Worm (Caenorhabditis elegans): ENCODE measurements around the gene smoc-1.

Gene smoc-1

DNA sequence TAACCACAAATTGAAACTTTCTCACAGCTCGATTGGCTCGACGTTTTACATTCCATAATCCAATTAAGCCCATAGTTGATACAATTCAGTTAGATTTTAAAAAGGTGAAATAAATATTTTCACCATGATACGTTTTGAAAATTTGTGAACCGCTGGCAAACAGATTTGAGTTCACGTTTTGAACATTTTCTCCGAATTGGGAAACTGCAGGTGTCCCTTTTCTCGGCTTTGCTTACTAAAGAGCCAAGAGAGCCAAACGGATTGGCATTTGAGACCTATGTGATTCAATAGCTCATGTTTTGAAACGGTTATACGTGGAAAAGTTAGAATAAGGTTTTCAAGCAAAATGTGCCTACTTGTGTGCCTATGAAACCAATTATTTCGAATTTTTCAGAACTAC, 20.6 kb upstream of the smoc-1 start, which contains the start of gene spe-42:
Gene spe-42, minus strand, starts transcription at position 101 of the 400 bp plus-strand sequence.
- TF ChIP-seq C17E4.6 (GFP tag; IDR thresholded peaks at IDR 0.05) (no peak), hsf-1 (GFP tag; IDR thresholded peaks at IDR 0.05) (no peak), tbp1 (GFP tag; optimal IDR thresholded peaks at IDR 0.05) (no peak), chd-7 (tag; optimal IDR thresholded peaks at IDR 0.05) (no peak), mxl-1 (tag; optimal IDR thresholded peaks at IDR 0.05) (no peak), tlf-1 (GFP tag; optimal IDR thresholded peaks at IDR 0.05) (no peak), snpc-3.4 (tag; optimal IDR thresholded peaks at IDR 0.05) (no peak), tbx-9 (tag; optimal IDR thresholded peaks at IDR 0.05; ENCODE audit: borderline replicate concordance) (no peak), lir-1 (GFP tag; conservative IDR thresholded peaks at IDR 0.05) (no peak), K11D2.4 (GFP tag; IDR thresholded peaks at IDR 0.05) (no peak), B0261.1 (tag; optimal IDR thresholded peaks at IDR 0.05) (no peak), Y79H2A.3 (GFP tag; conservative IDR thresholded peaks at IDR 0.05) (no peak), ZK185.1 (tag; optimal IDR thresholded peaks at IDR 0.05; ENCODE audit: poor library complexity, severe bottlenecking) (no peak), F22D6.2 (tag; optimal IDR thresholded peaks at IDR 0.05) (no peak), F57C9.4 (tag; optimal IDR thresholded peaks at IDR 0.05) (no peak), F33H1.4 (GFP tag; IDR thresholded peaks at IDR 0.05) (no peak), F52B5.7 (tag; optimal IDR thresholded peaks at IDR 0.05) (no peak), T07F8.4 (tag; optimal IDR thresholded peaks at IDR 0.05) (no peak), lsy-27 (tag; optimal IDR thresholded peaks at IDR 0.05; ENCODE audit: borderline replicate concordance, insufficient read depth) (no peak)

DNA sequence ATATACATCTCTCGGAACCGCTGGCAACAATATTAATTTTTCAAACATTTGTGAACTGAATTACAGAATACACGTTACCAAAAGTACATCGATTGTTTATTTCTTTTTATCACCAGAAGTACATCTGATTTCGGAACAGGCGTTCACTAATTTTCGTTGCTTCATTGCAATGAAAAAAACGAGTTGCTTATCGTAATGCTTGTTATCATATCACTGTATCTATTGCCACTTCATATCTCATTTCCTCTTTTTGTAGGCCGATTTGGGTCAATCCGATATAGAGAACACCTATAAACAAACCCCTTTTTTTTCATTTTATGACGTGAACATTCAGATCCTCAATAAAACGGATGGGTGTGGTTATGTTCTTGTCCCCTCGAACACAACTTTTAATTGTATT, 20.1 kb upstream of the smoc-1 start:
- TF ChIP-seq lir-1 (GFP tag; conservative IDR thresholded peaks at IDR 0.05) = no peak
- TF ChIP-seq pha-4 (tag; optimal IDR thresholded peaks at IDR 0.05) = no peak
- TF ChIP-seq snpc-1.1 (tag; optimal IDR thresholded peaks at IDR 0.05; ENCODE audit: insufficient read depth) = no peak
- no peak for TF ChIP-seq lin-35 (GFP tag; optimal IDR thresholded peaks at IDR 0.05)
- no peak for TF ChIP-seq F55B11.4 (tag; optimal IDR thresholded peaks at IDR 0.05; ENCODE audit: borderline replicate concordance, insufficient read depth)
- TF ChIP-seq ztf-25 (GFP tag; IDR thresholded peaks at IDR 0.05) = no peak
- TF ChIP-seq madf-6 (GFP tag; IDR thresholded peaks at IDR 0.05) = no peak
- no peak for TF ChIP-seq somi-1 (GFP tag; optimal IDR thresholded peaks at IDR 0.05)
- TF ChIP-seq sdz-38 (tag; optimal IDR thresholded peaks at IDR 0.05) = no peak
- no peak for TF ChIP-seq egrh-3 (GFP tag; IDR thresholded peaks at IDR 0.05)

DNA sequence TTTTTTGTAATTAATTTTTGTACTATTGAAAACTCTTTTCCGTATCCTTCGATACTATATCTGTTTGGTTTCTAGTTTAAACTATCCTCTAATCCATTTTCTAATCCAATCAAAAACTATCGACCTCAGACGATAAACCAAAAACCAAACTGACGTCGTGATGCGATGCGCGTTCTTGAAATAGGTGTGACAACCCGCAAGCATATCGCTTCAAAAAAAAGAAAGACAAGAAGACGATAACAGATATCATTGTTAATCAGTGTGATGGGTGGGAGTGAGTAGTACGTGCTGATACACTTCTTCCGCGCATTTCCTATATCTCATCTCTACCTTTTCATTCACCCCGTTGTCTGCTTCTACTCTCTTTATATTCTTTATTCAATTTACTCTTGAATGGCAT, 17.6 kb upstream of the smoc-1 start, which contains the start of gene T04F3.1:
Gene T04F3.1, plus strand, starts transcription at position 246 of the 400 bp plus-strand sequence.
- TF ChIP-seq lin-35 (GFP tag; optimal IDR thresholded peaks at IDR 0.05) (no peak), F23B12.7 (tag; optimal IDR thresholded peaks at IDR 0.05; ENCODE audit: insufficient read depth) (no peak), madf-10 (tag; optimal IDR thresholded peaks at IDR 0.05) (no peak)

DNA sequence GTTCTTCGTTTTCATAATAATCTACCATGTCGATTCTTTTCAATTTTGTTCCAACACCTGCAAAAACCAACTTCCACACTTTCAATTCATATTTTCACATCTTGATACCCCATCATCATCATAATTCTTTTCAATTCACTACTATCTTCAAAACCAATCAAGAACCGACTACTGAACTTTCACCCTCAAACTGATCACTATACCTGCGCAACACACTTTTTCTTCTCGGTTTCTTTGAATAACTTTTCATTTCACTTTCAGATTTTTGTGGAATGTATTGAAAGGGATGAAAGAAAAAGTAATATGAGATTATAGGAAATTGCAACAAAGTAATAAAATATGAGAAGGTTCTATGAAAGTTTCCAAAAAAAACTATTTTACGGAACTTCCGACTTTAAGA, 16.4 kb upstream of the smoc-1 start:
- no peak for TF ChIP-seq ztf-25 (GFP tag; IDR thresholded peaks at IDR 0.05)
- no peak for TF ChIP-seq him-1 (tag; optimal IDR thresholded peaks at IDR 0.05)
- TF ChIP-seq F52B5.7 (tag; optimal IDR thresholded peaks at IDR 0.05) = no peak
- TF ChIP-seq ztf-3 (GFP tag; optimal IDR thresholded peaks at IDR 0.05) = no peak
- TF ChIP-seq ceh-40 (GFP tag; IDR thresholded peaks at IDR 0.05) = no peak
- no peak for TF ChIP-seq F55B11.4 (tag; optimal IDR thresholded peaks at IDR 0.05; ENCODE audit: borderline replicate concordance, insufficient read depth)
- no peak for TF ChIP-seq Y53G8AR.9 (GFP tag; conservative IDR thresholded peaks at IDR 0.05)
